Fruit fly (Drosophila melanogaster) whole organism, prepupa: Measurements from ENCODE around the gene CG14439.

Experiments
- CG10669 ChIP-seq: fragments of 200-800 bp; sonication (Bioruptor generic); optimal IDR thresholded peaks from 3 replicates; lab custom pipeline; 2018; ENCODE audit warnings: missing biosample characterization, mild to moderate bottlenecking, missing genetic modification characterization, moderate library complexity
- CG3032 ChIP-seq: fragments of 200-800 bp; optimal IDR thresholded peaks from 2 replicates; lab custom pipeline; 2019; ENCODE audit warnings: missing biosample characterization, mild to moderate bottlenecking, missing genetic modification characterization, moderate library complexity
- CG34406 ChIP-seq: fragments of 200-800 bp; sonication (Bioruptor generic); optimal IDR thresholded peaks from 3 replicates; lab custom pipeline; 2016; ENCODE audit warnings: missing biosample characterization, missing genetic modification characterization
- CG6163 ChIP-seq: fragments of 200-800 bp; sonication (Bioruptor generic); IDR thresholded peaks from 3 replicates; pipeline ENCODE4 v1.3.6; 2022; ENCODE audit warnings: missing biosample characterization, missing genetic modification characterization
- CG6808 ChIP-seq: fragments of 200-800 bp; sonication (Bioruptor generic); optimal IDR thresholded peaks from 3 replicates; lab custom pipeline; 2017; ENCODE audit warnings: missing biosample characterization, missing genetic modification characterization, mild to moderate bottlenecking, moderate library complexity, missing genetic modification reagents
- CG8319 ChIP-seq: fragments of 200-800 bp; sonication (Bioruptor generic); optimal IDR thresholded peaks from 3 replicates; lab custom pipeline; 2016; ENCODE audit warnings: missing biosample characterization, missing genetic modification characterization
- Eip93F ChIP-seq: fragments of 200-800 bp; sonication (Bioruptor generic); optimal IDR thresholded peaks from 2 replicates; lab custom pipeline; 2016; ENCODE audit warnings: missing biosample characterization, mild to moderate bottlenecking, missing genetic modification characterization
- Ets21C ChIP-seq: fragments of 200-800 bp; sonication (Bioruptor generic); optimal IDR thresholded peaks from 3 replicates; lab custom pipeline; 2016; ENCODE audit warnings: missing biosample characterization, missing genetic modification characterization
- Hr39 ChIP-seq: fragments of 200-800 bp; sonication (Bioruptor generic); optimal IDR thresholded peaks from 2 replicates; lab custom pipeline; 2016; ENCODE audit warnings: missing biosample characterization, missing genetic modification characterization
- Met ChIP-seq: fragments of 200-800 bp; sonication (Bioruptor generic); optimal IDR thresholded peaks from 3 replicates; lab custom pipeline; 2016; ENCODE audit warnings: missing biosample characterization, missing genetic modification characterization
- OdsH ChIP-seq: fragments of 200-800 bp; sonication (Bioruptor generic); optimal IDR thresholded peaks from 3 replicates; lab custom pipeline; 2016; ENCODE audit warnings: missing biosample characterization, missing genetic modification characterization
- Sox102F ChIP-seq: fragments of 200-800 bp; sonication (Bioruptor generic); optimal IDR thresholded peaks from 2 replicates; lab custom pipeline; 2016; ENCODE audit warnings: missing biosample characterization, mild to moderate bottlenecking, missing genetic modification characterization
- dac ChIP-seq: fragments of 200-800 bp; sonication (Bioruptor generic); optimal IDR thresholded peaks from 2 replicates; lab custom pipeline; 2017; ENCODE audit warnings: missing biosample characterization, mild to moderate bottlenecking, missing genetic modification characterization
- fkh ChIP-seq: fragments of 200-800 bp; sonication (Bioruptor generic); optimal IDR thresholded peaks from 3 replicates; lab custom pipeline; 2017; ENCODE audit warnings: missing biosample characterization, mild to moderate bottlenecking, missing genetic modification characterization, moderate library complexity

dm6 chrX:6710665-6711064 is 36.7 kb upstream of the CG14439 start:
- TF ChIP-seq CG6808 (GFP tag; lab: Kevin White, UChicago): no peak
- no peak for TF ChIP-seq Met (GFP tag; lab: Kevin White, UChicago)
- no peak for TF ChIP-seq CG8319 (GFP tag; lab: Kevin White, UChicago)
- TF ChIP-seq CG34406: no peak
- TF ChIP-seq CG6163 (GFP tag; lab: Robert Waterston, UW): no peak
- TF ChIP-seq fkh (GFP tag; lab: Kevin White, UChicago): peak; percentile 51
- no peak for TF ChIP-seq CG10669 (GFP tag; lab: Kevin White, UChicago)
- TF ChIP-seq Eip93F (GFP tag; lab: Kevin White, UChicago): no peak
- no peak for TF ChIP-seq CG3032 (tag; lab: Kevin White, UChicago)
- TF ChIP-seq Ets21C (GFP tag; lab: Kevin White, UChicago): no peak
- TF ChIP-seq OdsH (GFP tag; lab: Kevin White, UChicago): no peak
- no peak for TF ChIP-seq dac
- TF ChIP-seq Hr39 (GFP tag; lab: Kevin White, UChicago): no peak
- no peak for TF ChIP-seq Sox102F (GFP tag; lab: Kevin White, UChicago)
